Fruit fly (Drosophila melanogaster) whole organism, embryonic: ENCODE measurements around the gene CG14731.

ENCODE experiments used
- Aef1 ChIP-seq: fragments of 200-800 bp; sonication (Bioruptor generic); IDR thresholded peaks from 3 replicates; pipeline ENCODE4 v1.3.6; 2022; ENCODE audit warnings: missing biosample characterization, missing genetic modification characterization
- Blimp-1 ChIP-seq: fragments of 200-800 bp; sonication (Bioruptor generic); optimal IDR thresholded peaks from 3 replicates; lab custom pipeline; 2018; ENCODE audit warnings: missing biosample characterization, missing genetic modification characterization, mild to moderate bottlenecking, moderate library complexity, missing genetic modification reagents
- CG10979 ChIP-seq: fragments of 200-800 bp; sonication (Bioruptor generic); optimal IDR thresholded peaks from 2 replicates; lab custom pipeline; 2018; ENCODE audit warnings: missing biosample characterization, mild to moderate bottlenecking, missing genetic modification characterization, moderate library complexity
- CG11247 ChIP-seq: fragments of 200-800 bp; sonication (Bioruptor generic); IDR thresholded peaks from 2 replicates; pipeline ENCODE4 v1.3.6; 2022; ENCODE audit warnings: missing biosample characterization, missing genetic modification characterization
- CG11456 ChIP-seq: fragments of 200-800 bp; sonication (Bioruptor generic); IDR thresholded peaks from 3 replicates; pipeline ENCODE4 v1.3.6; 2022; ENCODE audit warnings: missing biosample characterization, missing genetic modification characterization
- CG13894 ChIP-seq: fragments of 200-800 bp; sonication (Bioruptor generic); optimal IDR thresholded peaks from 3 replicates; lab custom pipeline; 2018; ENCODE audit warnings: missing biosample characterization, mild to moderate bottlenecking, missing genetic modification characterization, moderate library complexity
- CG14014 ChIP-seq: fragments of 200-800 bp; sonication (Bioruptor generic); IDR thresholded peaks from 2 replicates; pipeline ENCODE4 v1.3.6; 2022; ENCODE audit warnings: missing biosample characterization, missing genetic modification characterization
- CG3281 ChIP-seq: fragments of 200-800 bp; sonication (Bioruptor generic); optimal IDR thresholded peaks from 3 replicates; lab custom pipeline; 2017; ENCODE audit warnings: missing biosample characterization, mild to moderate bottlenecking, missing genetic modification characterization
- CG4328 ChIP-seq: fragments of 200-800 bp; sonication (Bioruptor generic); optimal IDR thresholded peaks from 3 replicates; lab custom pipeline; 2017; ENCODE audit warnings: missing biosample characterization, missing genetic modification reagents, missing genetic modification characterization
- CG4360 ChIP-seq: fragments of 200-800 bp; sonication (Bioruptor generic); IDR thresholded peaks from 2 replicates; pipeline ENCODE4 v1.3.6; 2022; ENCODE audit warnings: missing biosample characterization, missing genetic modification characterization
- CG7839 ChIP-seq: fragments of 200-800 bp; sonication (Bioruptor generic); optimal IDR thresholded peaks from 3 replicates; lab custom pipeline; 2018; ENCODE audit warnings: missing biosample characterization, mild to moderate bottlenecking, missing genetic modification characterization, moderate library complexity
- CG8290 ChIP-seq, 3 experiments: fragments of 200-800 bp; sonication (Bioruptor generic); optimal IDR thresholded peaks; 2 replicates each; lab custom pipeline; 2016 to 2019; ENCODE audit warnings: missing biosample characterization in 3 of 3, missing genetic modification characterization in 3 of 3, mild to moderate bottlenecking in 2 of 3, moderate library complexity in 1 of 3
- CG9437 ChIP-seq: fragments of 200-800 bp; sonication (Bioruptor generic); optimal IDR thresholded peaks from 2 replicates; lab custom pipeline; 2018; ENCODE audit warnings: missing biosample characterization, mild to moderate bottlenecking, missing genetic modification characterization
- Camta ChIP-seq: fragments of 200-800 bp; sonication (Bioruptor generic); optimal IDR thresholded peaks from 2 replicates; lab custom pipeline; 2016; ENCODE audit warnings: missing biosample characterization, missing genetic modification characterization
- CrebB ChIP-seq: fragments of 200-800 bp; sonication (Bioruptor generic); optimal IDR thresholded peaks from 3 replicates; lab custom pipeline; 2018; ENCODE audit warnings: missing biosample characterization, mild to moderate bottlenecking, missing genetic modification characterization
- Doc3 ChIP-seq: fragments of 200-800 bp; sonication (Bioruptor generic); IDR thresholded peaks from 3 replicates; pipeline ENCODE4 v1.3.6; 2022; ENCODE audit warnings: missing biosample characterization, missing genetic modification characterization; ENCODE audit not compliant: partially characterized antibody
- E2f2 ChIP-seq: fragments of 200-800 bp; sonication (Bioruptor generic); IDR thresholded peaks from 2 replicates; pipeline ENCODE4 v1.3.6; 2022; ENCODE audit warnings: missing biosample characterization, missing genetic modification characterization
- Ets65A ChIP-seq: fragments of 200-800 bp; sonication (Bioruptor generic); peaks from one replicate; lab custom pipeline; 2016; ENCODE audit warnings: missing biosample characterization, missing genetic modification characterization
- Fer2 ChIP-seq: fragments of 200-800 bp; sonication (Bioruptor generic); optimal IDR thresholded peaks from 2 replicates; lab custom pipeline; 2018; ENCODE audit warnings: missing biosample characterization, mild to moderate bottlenecking, missing genetic modification characterization, moderate library complexity
- Hmr ChIP-seq: fragments of 200-800 bp; sonication (Bioruptor generic); optimal IDR thresholded peaks from 3 replicates; lab custom pipeline; 2017; ENCODE audit warnings: mild to moderate bottlenecking, missing biosample characterization, missing genetic modification reagents, missing genetic modification characterization
- Lhr ChIP-seq: fragments of 200-800 bp; sonication (Bioruptor generic); optimal IDR thresholded peaks from 3 replicates; lab custom pipeline; 2017; ENCODE audit warnings: mild to moderate bottlenecking, missing biosample characterization, missing genetic modification reagents, missing genetic modification characterization
- Lim3 ChIP-seq: fragments of 200-800 bp; sonication (Bioruptor generic); IDR thresholded peaks from 2 replicates; pipeline ENCODE4 v1.3.6; 2022; ENCODE audit warnings: missing biosample characterization, missing genetic modification characterization
- MBD-R2 ChIP-seq: fragments of 200-800 bp; sonication (Bioruptor generic); IDR thresholded peaks from 2 replicates; pipeline ENCODE4 v1.3.6; 2022; ENCODE audit warnings: missing biosample characterization, missing genetic modification characterization
- Meics ChIP-seq: fragments of 200-800 bp; sonication (Bioruptor generic); optimal IDR thresholded peaks from 2 replicates; lab custom pipeline; 2017; ENCODE audit warnings: missing biosample characterization, mild to moderate bottlenecking, missing genetic modification characterization
- NC2β ChIP-seq: fragments of 200-800 bp; sonication (Bioruptor generic); optimal IDR thresholded peaks from 2 replicates; lab custom pipeline; 2016; ENCODE audit warnings: missing biosample characterization, missing genetic modification characterization
- Nf-YA ChIP-seq: fragments of 200-800 bp; sonication (Bioruptor generic); IDR thresholded peaks from 2 replicates; pipeline ENCODE4 v1.3.6; 2022; ENCODE audit warnings: missing biosample characterization, missing genetic modification characterization
- Oli ChIP-seq: fragments of 200-800 bp; sonication (Bioruptor generic); optimal IDR thresholded peaks from 2 replicates; lab custom pipeline; 2018; ENCODE audit warnings: missing biosample characterization, mild to moderate bottlenecking, missing genetic modification characterization, moderate library complexity
- Optix ChIP-seq: fragments of 200-800 bp; sonication (Bioruptor generic); IDR thresholded peaks from 3 replicates; pipeline ENCODE4 v1.3.6; 2022; ENCODE audit warnings: missing biosample characterization, missing genetic modification characterization
- Ptx1 ChIP-seq: fragments of 200-800 bp; sonication (Bioruptor generic); IDR thresholded peaks from 2 replicates; pipeline ENCODE4 v1.3.6; 2022; ENCODE audit warnings: missing biosample characterization, missing genetic modification characterization
- Xrp1 ChIP-seq: fragments of 200-800 bp; sonication (Bioruptor generic); IDR thresholded peaks from 2 replicates; pipeline ENCODE4 v1.3.6; 2022; ENCODE audit warnings: missing biosample characterization, missing genetic modification characterization
- chinmo ChIP-seq: fragments of 200-800 bp; sonication (Bioruptor generic); IDR thresholded peaks from 4 replicates; pipeline ENCODE4 v1.3.6; 2022; ENCODE audit warnings: missing biosample characterization, missing genetic modification characterization; ENCODE audit not compliant: partially characterized antibody
- ci ChIP-seq: fragments of 200-800 bp; sonication (Bioruptor generic); IDR thresholded peaks from 3 replicates; pipeline ENCODE4 v1.3.6; 2022; ENCODE audit warnings: missing biosample characterization, missing genetic modification characterization
- crol ChIP-seq: fragments of 200-800 bp; sonication (Bioruptor generic); IDR thresholded peaks from 2 replicates; pipeline ENCODE4 v1.3.6; 2022; ENCODE audit warnings: missing biosample characterization, missing genetic modification characterization
- ham ChIP-seq: fragments of 200-800 bp; sonication (Bioruptor generic); IDR thresholded peaks from 2 replicates; pipeline ENCODE4 v1.3.6; 2022; ENCODE audit warnings: missing biosample characterization, missing genetic modification characterization
- hth ChIP-seq: fragments of >200 bp; optimal IDR thresholded peaks from 2 replicates; lab custom pipeline; 2017; ENCODE audit warnings: inconsistent platforms
- ind ChIP-seq: fragments of 200-800 bp; sonication (Bioruptor generic); optimal IDR thresholded peaks from 3 replicates; lab custom pipeline; 2016; ENCODE audit warnings: missing biosample characterization, missing genetic modification characterization
- kni ChIP-seq: fragments of 200-800 bp; sonication (Bioruptor generic); optimal IDR thresholded peaks from 3 replicates; lab custom pipeline; 2017; ENCODE audit warnings: mild to moderate bottlenecking, missing biosample characterization, missing genetic modification reagents, missing genetic modification characterization
- lab ChIP-seq: fragments of 200-800 bp; sonication (Bioruptor generic); optimal IDR thresholded peaks from 3 replicates; lab custom pipeline; 2017; ENCODE audit warnings: missing biosample characterization, missing genetic modification characterization, mild to moderate bottlenecking, moderate library complexity, missing genetic modification reagents
- lilli ChIP-seq: fragments of 200-800 bp; sonication (Bioruptor generic); optimal IDR thresholded peaks from 3 replicates; lab custom pipeline; 2016; ENCODE audit warnings: missing biosample characterization, missing genetic modification characterization
- lmd ChIP-seq: fragments of 200-800 bp; sonication (Bioruptor generic); IDR thresholded peaks from 2 replicates; pipeline ENCODE4 v1.3.6; 2022; ENCODE audit warnings: missing biosample characterization, missing genetic modification characterization
- nmo ChIP-seq: fragments of 200-800 bp; sonication (Bioruptor generic); optimal IDR thresholded peaks from 2 replicates; lab custom pipeline; 2018; ENCODE audit warnings: missing biosample characterization, mild to moderate bottlenecking, missing genetic modification characterization, moderate library complexity
- org-1 ChIP-seq: fragments of 200-800 bp; sonication (Bioruptor generic); optimal IDR thresholded peaks from 2 replicates; lab custom pipeline; 2017; ENCODE audit warnings: missing biosample characterization, missing genetic modification characterization
- pho ChIP-seq: fragments of 200-800 bp; sonication (Bioruptor generic); optimal IDR thresholded peaks from 2 replicates; lab custom pipeline; 2016; ENCODE audit warnings: missing biosample characterization, missing genetic modification characterization
- prd ChIP-seq, 3 experiments: fragments of >200 bp in 2 of 3; fragments of 200-800 bp in 1 of 3; sonication (Bioruptor generic) in 1 of 3; optimal IDR thresholded peaks in 2 of 3; IDR thresholded peaks in 1 of 3; 2 replicates in 2 of 3; 3 replicates in 1 of 3; pipeline versions ENCODE4 v1.3.6 to Lab custom; 2017 to 2022; ENCODE audit warnings: missing biosample characterization in 1 of 3, missing genetic modification characterization in 1 of 3
- sd ChIP-seq: fragments of 200-800 bp; sonication (Bioruptor generic); optimal IDR thresholded peaks from 3 replicates; lab custom pipeline; 2018; ENCODE audit warnings: missing biosample characterization, mild to moderate bottlenecking, missing genetic modification characterization, moderate library complexity
- unpg ChIP-seq: fragments of 200-800 bp; sonication (Bioruptor generic); optimal IDR thresholded peaks from 3 replicates; lab custom pipeline; 2018; ENCODE audit warnings: missing biosample characterization, mild to moderate bottlenecking, missing genetic modification characterization, moderate library complexity
- usp ChIP-seq: fragments of >200 bp; optimal IDR thresholded peaks from 2 replicates; lab custom pipeline; 2017; ENCODE audit warnings: missing biosample characterization, missing genetic modification characterization
- wdn ChIP-seq: fragments of 200-800 bp; sonication (Bioruptor generic); IDR thresholded peaks from 2 replicates; pipeline ENCODE4 v1.3.6; 2022; ENCODE audit warnings: missing biosample characterization, missing genetic modification characterization

CG14731 gene

dm6 chr3R:11947079-11947869 lies 16.2 kb downstream of the CG14731 start (continued):
- TF ChIP-seq lab (GFP tag; lab: Kevin White, UChicago), result peak; percentile 26
- peak; percentile 27; the same call in 2 of the 3 replicates for TF ChIP-seq ci (GFP tag; lab: Robert Waterston, UW)
- TF ChIP-seq CG4360 (GFP tag; lab: Robert Waterston, UW), result peak; percentile 80
- no peak for TF ChIP-seq pho (GFP tag; lab: Kevin White, UChicago)
- no peak for TF ChIP-seq Fer2
- peak; percentile 26 for TF ChIP-seq Hmr (GFP tag; lab: Kevin White, UChicago)
- peak; percentile 32 for TF ChIP-seq lilli (GFP tag; lab: Kevin White, UChicago)
- TF ChIP-seq Ets65A (GFP tag; lab: Kevin White, UChicago), result peak; percentile 62
- 0 out of 4 replicates have a peak, but pooled peaks have one; percentile 56 for TF ChIP-seq chinmo (GFP tag; lab: Robert Waterston, UW)
- no peak for TF ChIP-seq Optix (GFP tag; lab: Robert Waterston, UW)
- TF ChIP-seq Aef1 (GFP tag; lab: Robert Waterston, UW), result peak; percentile 33; the same call in 2 of the 3 replicates
- TF ChIP-seq org-1 (GFP tag; lab: Kevin White, UChicago), result peak; percentile 26
- peak; percentile 34 for TF ChIP-seq CG7839 (tag; lab: Kevin White, UChicago)
- peak; percentile 56 for TF ChIP-seq lmd (GFP tag; lab: Robert Waterston, UW)
- TF ChIP-seq Doc3 (GFP tag; lab: Robert Waterston, UW), result no peak
- peak; percentile 27 for TF ChIP-seq unpg (GFP tag; lab: Kevin White, UChicago)
- TF ChIP-seq E2f2 (GFP tag; lab: Robert Waterston, UW), result peak; percentile 7; the same call in 1 of the 2 replicates
- no peak for TF ChIP-seq wdn (GFP tag; lab: Robert Waterston, UW)
- TF ChIP-seq Lhr, result no peak
- peak; percentile 38 for TF ChIP-seq CG3281 (GFP tag; lab: Kevin White, UChicago)
- no peak for TF ChIP-seq CG10979 (tag; lab: Kevin White, UChicago)
- TF ChIP-seq MBD-R2 (GFP tag; lab: Robert Waterston, UW), result no peak
- peak; percentile 41; the same call in 1 of the 2 replicates for TF ChIP-seq Ptx1 (GFP tag; lab: Robert Waterston, UW)
- peak; percentile 43 for TF ChIP-seq crol (GFP tag; lab: Robert Waterston, UW)
- no peak for TF ChIP-seq CG4328
- TF ChIP-seq Xrp1, result no peak; the same call in 1 of the 2 replicates
- no peak for TF ChIP-seq CG13894 (tag; lab: Kevin White, UChicago)
- TF ChIP-seq CG11456, result 0 out of 3 replicates have a peak, but pooled peaks have one; percentile 46
- peak; percentile 18 for TF ChIP-seq Oli (tag; lab: Kevin White, UChicago)
- 0 out of 2 replicates have a peak, but pooled peaks have one; percentile 18 for TF ChIP-seq CG11247 (GFP tag; lab: Robert Waterston, UW)
- TF ChIP-seq hth (lab: Kevin White, UChicago), result no peak
- TF ChIP-seq Nf-YA, result no peak
- no peak for TF ChIP-seq usp
- TF ChIP-seq kni (GFP tag; lab: Kevin White, UChicago), result peak; percentile 46
- TF ChIP-seq nmo (GFP tag; lab: Kevin White, UChicago), result peak; percentile 4
- TF ChIP-seq CG8290 (GFP tag; optimal IDR thresholded peaks at IDR 0.05; lab: Kevin White, UChicago), result no peak
- TF ChIP-seq CG8290 (tag; optimal IDR thresholded peaks at IDR 0.05; lab: Kevin White, UChicago), result peak in 1 of 2 experiments; percentile 73
- TF ChIP-seq CrebB (tag; lab: Kevin White, UChicago), result no peak
- TF ChIP-seq prd (optimal IDR thresholded peaks at IDR 0.05; lab: Kevin White, UChicago), result no peak
- TF ChIP-seq prd (GFP tag; IDR thresholded peaks at IDR 0.05; lab: Robert Waterston, UW), result peak; percentile 56; the same call in 2 of the 3 replicates
- TF ChIP-seq Blimp-1 (GFP tag; lab: Kevin White, UChicago), result no peak
- no peak for TF ChIP-seq CG14014 (GFP tag; lab: Robert Waterston, UW)
- TF ChIP-seq ind, result peak; percentile 19
- TF ChIP-seq CG9437 (GFP tag; lab: Kevin White, UChicago), result no peak
- TF ChIP-seq sd, result peak; percentile 74
- TF ChIP-seq Meics (GFP tag; lab: Kevin White, UChicago), result no peak
- TF ChIP-seq Lim3 (GFP tag; lab: Robert Waterston, UW), result no peak
- TF ChIP-seq ham (GFP tag; lab: Robert Waterston, UW), result no peak
- TF ChIP-seq NC2β (GFP tag; lab: Kevin White, UChicago), result no peak
- no peak for TF ChIP-seq Camta (GFP tag; lab: Kevin White, UChicago)
